Fruit fly (Drosophila melanogaster) whole organism, embryonic: ENCODE measurements around the gene Bmcp.

Experiments
- Awh ChIP-seq: fragments of 200-800 bp; sonication (Bioruptor generic); IDR thresholded peaks from 2 replicates; pipeline ENCODE4, ENCODE4 v1.3.6; 2022; ENCODE audit warnings: missing biosample characterization, missing genetic modification characterization
- Bteb2 ChIP-seq: fragments of 200-800 bp; sonication (Bioruptor generic); optimal IDR thresholded peaks from 2 replicates; lab custom pipeline; 2016; ENCODE audit warnings: missing biosample characterization, missing genetic modification characterization
- CG10654 ChIP-seq: fragments of 200-800 bp; sonication (Bioruptor generic); optimal IDR thresholded peaks from 2 replicates; lab custom pipeline; 2016; ENCODE audit warnings: missing biosample characterization, missing genetic modification characterization
- CG11085 ChIP-seq: fragments of 200-800 bp; sonication (Bioruptor generic); IDR thresholded peaks from 2 replicates; pipeline ENCODE4 v1.3.6; 2022; ENCODE audit warnings: missing biosample characterization, missing genetic modification characterization
- CG13296 ChIP-seq: fragments of 200-800 bp; sonication (Bioruptor generic); optimal IDR thresholded peaks from 3 replicates; lab custom pipeline; 2018; ENCODE audit warnings: missing biosample characterization, mild to moderate bottlenecking, missing genetic modification characterization
- CG17568 ChIP-seq: fragments of 200-800 bp; sonication (Bioruptor generic); optimal IDR thresholded peaks from 2 replicates; lab custom pipeline; 2018; ENCODE audit warnings: missing biosample characterization, mild to moderate bottlenecking, missing genetic modification characterization, moderate library complexity
- CG2889 ChIP-seq: fragments of 200-800 bp; sonication (Bioruptor generic); IDR thresholded peaks from 3 replicates; pipeline ENCODE4 v1.3.6; 2022; ENCODE audit warnings: missing biosample characterization, missing genetic modification characterization
- CG5245 ChIP-seq: fragments of 200-800 bp; sonication (Bioruptor generic); optimal IDR thresholded peaks from 3 replicates; lab custom pipeline; 2016; ENCODE audit warnings: missing biosample characterization, missing genetic modification characterization
- CG6791 ChIP-seq: fragments of 200-800 bp; sonication (Bioruptor generic); IDR thresholded peaks from 3 replicates; pipeline ENCODE4 v1.3.6; 2022; ENCODE audit warnings: missing biosample characterization, missing genetic modification characterization; ENCODE audit not compliant: partially characterized antibody
- CG7357 ChIP-seq: fragments of 200-800 bp; sonication (Bioruptor generic); IDR thresholded peaks from 3 replicates; pipeline ENCODE4 v1.3.6; 2022; ENCODE audit warnings: missing biosample characterization, missing genetic modification characterization
- CG7839 ChIP-seq: fragments of 200-800 bp; sonication (Bioruptor generic); optimal IDR thresholded peaks from 3 replicates; lab custom pipeline; 2018; ENCODE audit warnings: missing biosample characterization, mild to moderate bottlenecking, missing genetic modification characterization, moderate library complexity
- CG7928 ChIP-seq: fragments of 200-800 bp; sonication (Bioruptor generic); optimal IDR thresholded peaks from 2 replicates; lab custom pipeline; 2017; ENCODE audit warnings: missing biosample characterization, mild to moderate bottlenecking, missing genetic modification characterization
- CG9609 ChIP-seq: fragments of 200-800 bp; sonication (Bioruptor generic); optimal IDR thresholded peaks from 3 replicates; lab custom pipeline; 2016; ENCODE audit warnings: missing biosample characterization, missing genetic modification characterization
- CHES-1-like ChIP-seq: fragments of 200-800 bp; sonication (Bioruptor generic); optimal IDR thresholded peaks from 2 replicates; lab custom pipeline; 2016; ENCODE audit warnings: missing biosample characterization, missing genetic modification characterization
- D19A ChIP-seq: fragments of 200-800 bp; optimal IDR thresholded peaks from 3 replicates; lab custom pipeline; 2019; ENCODE audit warnings: missing biosample characterization, mild to moderate bottlenecking, missing genetic modification characterization, moderate library complexity
- Dip3 ChIP-seq: fragments of 200-800 bp; sonication (Bioruptor generic); optimal IDR thresholded peaks from 3 replicates; lab custom pipeline; 2016; ENCODE audit warnings: missing biosample characterization, missing genetic modification characterization
- Dll ChIP-seq: fragments of 200-800 bp; sonication (Bioruptor generic); IDR thresholded peaks from 4 replicates; pipeline ENCODE4 v1.3.6; 2022; ENCODE audit warnings: missing biosample characterization, missing genetic modification characterization; ENCODE audit not compliant: partially characterized antibody
- E2f1 ChIP-seq: fragments of 200-800 bp; sonication (Bioruptor generic); IDR thresholded peaks from 2 replicates; pipeline ENCODE4 v1.3.6; 2022; ENCODE audit warnings: missing biosample characterization, missing genetic modification characterization
- E2f2 ChIP-seq: fragments of 200-800 bp; sonication (Bioruptor generic); IDR thresholded peaks from 2 replicates; pipeline ENCODE4 v1.3.6; 2022; ENCODE audit warnings: missing biosample characterization, missing genetic modification characterization
- ERR ChIP-seq: fragments of 200-800 bp; sonication (Bioruptor generic); optimal IDR thresholded peaks from 2 replicates; lab custom pipeline; 2016; ENCODE audit warnings: missing biosample characterization, missing genetic modification characterization
- Ets65A ChIP-seq: fragments of 200-800 bp; sonication (Bioruptor generic); peaks from one replicate; lab custom pipeline; 2016; ENCODE audit warnings: missing biosample characterization, missing genetic modification characterization
- Hmr ChIP-seq: fragments of 200-800 bp; sonication (Bioruptor generic); optimal IDR thresholded peaks from 3 replicates; lab custom pipeline; 2017; ENCODE audit warnings: mild to moderate bottlenecking, missing biosample characterization, missing genetic modification reagents, missing genetic modification characterization
- Hr39 ChIP-seq: fragments of >200 bp; optimal IDR thresholded peaks from 2 replicates; lab custom pipeline; 2017
- Kr ChIP-seq: fragments of 200-800 bp; sonication (Bioruptor generic); optimal IDR thresholded peaks from 2 replicates; lab custom pipeline; 2017; ENCODE audit warnings: missing biosample characterization, mild to moderate bottlenecking, missing genetic modification characterization
- Lim3 ChIP-seq: fragments of 200-800 bp; sonication (Bioruptor generic); IDR thresholded peaks from 2 replicates; pipeline ENCODE4 v1.3.6; 2022; ENCODE audit warnings: missing biosample characterization, missing genetic modification characterization
- Max ChIP-seq: fragments of 200-800 bp; sonication (Bioruptor generic); optimal IDR thresholded peaks from 2 replicates; lab custom pipeline; 2016; ENCODE audit warnings: missing biosample characterization, mild to moderate bottlenecking, missing genetic modification characterization
- Mrtf ChIP-seq: fragments of 200-800 bp; sonication (Bioruptor generic); IDR thresholded peaks from 3 replicates; pipeline ENCODE4 v1.3.6; 2022; ENCODE audit warnings: missing biosample characterization, missing genetic modification characterization
- NC2α ChIP-seq: fragments of 200-800 bp; sonication (Bioruptor generic); optimal IDR thresholded peaks from 2 replicates; lab custom pipeline; 2016; ENCODE audit warnings: missing biosample characterization, missing genetic modification characterization
- Nf-YA ChIP-seq: fragments of 200-800 bp; sonication (Bioruptor generic); IDR thresholded peaks from 2 replicates; pipeline ENCODE4 v1.3.6; 2022; ENCODE audit warnings: missing biosample characterization, missing genetic modification characterization
- Oli ChIP-seq: fragments of 200-800 bp; sonication (Bioruptor generic); optimal IDR thresholded peaks from 2 replicates; lab custom pipeline; 2018; ENCODE audit warnings: missing biosample characterization, mild to moderate bottlenecking, missing genetic modification characterization, moderate library complexity
- Pdp1 ChIP-seq, 2 experiments: fragments of 200-800 bp; sonication (Bioruptor generic); optimal IDR thresholded peaks; 3 replicates each; lab custom pipeline; 2016; ENCODE audit warnings: missing biosample characterization in 2 of 2, missing genetic modification characterization in 2 of 2, mild to moderate bottlenecking in 1 of 2, moderate library complexity in 1 of 2
- Ptx1 ChIP-seq: fragments of 200-800 bp; sonication (Bioruptor generic); IDR thresholded peaks from 2 replicates; pipeline ENCODE4 v1.3.6; 2022; ENCODE audit warnings: missing biosample characterization, missing genetic modification characterization
- Rx ChIP-seq: fragments of 200-800 bp; sonication (Bioruptor generic); IDR thresholded peaks from 2 replicates; pipeline ENCODE4 v1.3.6; 2022; ENCODE audit warnings: missing biosample characterization, missing genetic modification characterization
- Sry-δ ChIP-seq: fragments of 200-800 bp; sonication (Bioruptor generic); optimal IDR thresholded peaks from 2 replicates; lab custom pipeline; 2016; ENCODE audit warnings: missing biosample characterization, missing genetic modification characterization
- Stat92E ChIP-seq, 3 experiments: fragments of >200 bp in 2 of 3; fragments of 200-800 bp in 1 of 3; sonication (Bioruptor generic) in 1 of 3; optimal IDR thresholded peaks; 2 replicates each; lab custom pipeline; 2017 to 2019; ENCODE audit warnings: missing biosample characterization in 3 of 3, missing genetic modification characterization in 3 of 3, mild to moderate bottlenecking in 1 of 3, moderate library complexity in 1 of 3
- bab2 ChIP-seq: fragments of 200-800 bp; sonication (Bioruptor generic); optimal IDR thresholded peaks from 2 replicates; lab custom pipeline; 2016; ENCODE audit warnings: missing biosample characterization, missing genetic modification characterization
- da ChIP-seq: fragments of 200-800 bp; sonication (Bioruptor generic); optimal IDR thresholded peaks from 2 replicates; lab custom pipeline; 2016; ENCODE audit warnings: missing biosample characterization, missing genetic modification characterization
- dati ChIP-seq: fragments of 200-800 bp; sonication (Bioruptor generic); IDR thresholded peaks from 2 replicates; pipeline ENCODE4 v1.3.6; 2022; ENCODE audit warnings: missing biosample characterization, missing genetic modification characterization
- gcm ChIP-seq: fragments of 200-800 bp; sonication (Bioruptor generic); optimal IDR thresholded peaks from 2 replicates; lab custom pipeline; 2019; ENCODE audit warnings: missing biosample characterization, mild to moderate bottlenecking, missing genetic modification characterization, moderate library complexity
- gem ChIP-seq: fragments of 200-800 bp; sonication (Bioruptor generic); optimal IDR thresholded peaks from 2 replicates; lab custom pipeline; 2019; ENCODE audit warnings: missing biosample characterization, mild to moderate bottlenecking, missing genetic modification characterization, moderate library complexity
- gsb ChIP-seq: fragments of 200-800 bp; sonication (Bioruptor generic); IDR thresholded peaks from 2 replicates; pipeline ENCODE4 v1.3.6; 2022; ENCODE audit warnings: missing biosample characterization, missing genetic modification characterization
- inv ChIP-seq: fragments of 200-800 bp; sonication (Bioruptor generic); IDR thresholded peaks from 2 replicates; pipeline ENCODE4 v1.3.6; 2022; ENCODE audit warnings: missing biosample characterization, missing genetic modification characterization; ENCODE audit not compliant: partially characterized antibody
- lbe ChIP-seq: fragments of 200-800 bp; sonication (Bioruptor generic); optimal IDR thresholded peaks from 2 replicates; lab custom pipeline; 2016; ENCODE audit warnings: missing biosample characterization, mild to moderate bottlenecking, missing genetic modification characterization
- pb ChIP-seq: fragments of 200-800 bp; sonication (Bioruptor generic); optimal IDR thresholded peaks from 3 replicates; lab custom pipeline; 2016; ENCODE audit warnings: missing biosample characterization, missing genetic modification characterization
- sens-2 ChIP-seq: fragments of 200-800 bp; sonication (Bioruptor generic); IDR thresholded peaks from 2 replicates; pipeline ENCODE4 v1.3.6; 2022; ENCODE audit warnings: missing biosample characterization, missing genetic modification characterization
- seq ChIP-seq: fragments of 200-800 bp; sonication (Bioruptor generic); IDR thresholded peaks from 2 replicates; pipeline ENCODE4 v1.3.6; 2022; ENCODE audit warnings: missing biosample characterization, missing genetic modification characterization
- ssp ChIP-seq: fragments of 200-800 bp; sonication (Bioruptor generic); IDR thresholded peaks from 2 replicates; pipeline ENCODE4 v1.3.6; 2022; ENCODE audit warnings: missing biosample characterization, missing genetic modification characterization
- tap ChIP-seq: fragments of 200-800 bp; optimal IDR thresholded peaks from 3 replicates; lab custom pipeline; 2019; ENCODE audit warnings: missing biosample characterization, mild to moderate bottlenecking, missing genetic modification characterization, moderate library complexity
- wdn ChIP-seq: fragments of 200-800 bp; sonication (Bioruptor generic); IDR thresholded peaks from 2 replicates; pipeline ENCODE4 v1.3.6; 2022; ENCODE audit warnings: missing biosample characterization, missing genetic modification characterization
- yki ChIP-seq: fragments of >200 bp; optimal IDR thresholded peaks from 3 replicates; lab custom pipeline; 2018

Gene Bmcp

DNA sequence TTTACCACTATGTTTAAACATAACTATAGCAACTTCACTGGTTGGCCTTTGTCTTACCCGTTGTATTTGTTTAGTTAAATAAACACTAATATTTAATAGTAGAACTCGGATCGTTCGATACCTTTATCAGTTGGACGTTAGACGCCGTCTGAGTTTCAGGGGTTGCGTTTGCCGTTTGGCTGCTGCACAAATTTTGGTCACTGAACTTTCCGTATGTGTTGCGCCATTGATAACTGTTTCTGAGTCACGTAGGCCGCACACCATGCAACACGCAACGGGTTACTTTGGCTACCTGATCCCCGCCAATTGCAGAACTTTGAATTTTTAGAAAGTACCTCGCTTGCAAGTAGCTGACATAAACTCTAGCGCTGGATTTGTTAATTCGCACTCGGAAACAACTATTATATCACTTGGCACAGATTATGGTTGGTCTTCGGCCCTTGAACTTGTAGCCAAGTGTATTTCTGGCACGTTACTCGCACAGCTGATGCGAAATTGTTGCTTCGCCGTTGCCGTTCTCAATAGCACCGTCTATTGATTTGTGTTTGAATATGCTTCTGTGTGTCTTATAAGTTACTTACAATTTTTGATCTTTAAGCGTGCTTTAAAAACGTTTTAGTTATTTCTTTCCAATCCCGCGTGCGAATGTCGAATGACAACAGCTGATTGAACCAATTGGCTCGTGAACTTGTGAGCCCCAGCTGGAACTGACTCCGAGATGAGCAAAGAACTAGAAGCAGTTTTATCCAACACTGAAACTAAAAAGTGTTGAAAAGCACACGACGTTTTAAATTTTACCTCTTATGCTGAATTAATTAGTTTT, 24.2 kb upstream of the Bmcp start, which contains the start of gene Dph1 (continued):
- TF ChIP-seq Bteb2 (GFP tag; lab: Kevin White, UChicago) (peak; percentile 53), Rx (peak; percentile 84), ssp (GFP tag; lab: Robert Waterston, UW) (peak; percentile 55; the same call in 1 of the 2 replicates), E2f1 (GFP tag; lab: Robert Waterston, UW) (peak; percentile 85; the same call in 1 of the 2 replicates), CG10654 (GFP tag; lab: Kevin White, UChicago) (peak; percentile 77), Ptx1 (GFP tag; lab: Robert Waterston, UW) (no peak; the same call in 1 of the 2 replicates), Awh (GFP tag; lab: Robert Waterston, UW) (peak; percentile 85), CG11085 (GFP tag; lab: Robert Waterston, UW) (no peak; the same call in 1 of the 2 replicates), ERR (GFP tag; lab: Kevin White, UChicago) (peak; percentile 65), CG17568 (peak; percentile 68), Hr39 (lab: Kevin White, UChicago) (no peak), Hmr (GFP tag; lab: Kevin White, UChicago) (peak; percentile 84), Sry-δ (GFP tag; lab: Kevin White, UChicago) (peak; percentile 23), lbe (GFP tag; lab: Kevin White, UChicago) (peak; percentile 74), D19A (peak; percentile 76), Kr (peak; percentile 80), yki (lab: Kevin White, UChicago) (no peak), CG7928 (GFP tag; lab: Kevin White, UChicago) (peak; percentile 14), seq (GFP tag; lab: Robert Waterston, UW) (peak; percentile 80), Oli (peak; percentile 86), CG7357 (GFP tag; lab: Robert Waterston, UW) (peak; percentile 76; the same call in 1 of the 3 replicates), da (GFP tag; lab: Kevin White, UChicago) (peak; percentile 54), Nf-YA (GFP tag; lab: Robert Waterston, UW) (peak; percentile 61), CG2889 (GFP tag; lab: Robert Waterston, UW) (peak; percentile 97), bab2 (GFP tag; lab: Kevin White, UChicago) (peak; percentile 93), gcm (GFP tag; lab: Kevin White, UChicago) (peak; percentile 82), Max (GFP tag; lab: Kevin White, UChicago) (peak; percentile 46), tap (peak; percentile 82), inv (peak; percentile 31; the same call in 1 of the 2 replicates), dati (GFP tag; lab: Robert Waterston, UW) (peak; percentile 57; the same call in 1 of the 2 replicates), gsb (GFP tag; lab: Robert Waterston, UW) (peak; percentile 34; the same call in 1 of the 2 replicates), E2f2 (GFP tag; lab: Robert Waterston, UW) (peak; percentile 91), Lim3 (no peak), Pdp1 (GFP tag; optimal IDR thresholded peaks at IDR 0.05; lab: Kevin White, UChicago) (peak; percentile 75 to 96), sens-2 (GFP tag; lab: Robert Waterston, UW) (no peak; the same call in 1 of the 2 replicates), gem (peak; percentile 87), CG9609 (peak; percentile 83), Dip3 (GFP tag; lab: Kevin White, UChicago) (peak; percentile 77), CG6791 (GFP tag; lab: Robert Waterston, UW) (no peak), CG5245 (GFP tag; lab: Kevin White, UChicago) (peak; percentile 55), NC2α (GFP tag; lab: Kevin White, UChicago) (peak; percentile 79), Ets65A (GFP tag; lab: Kevin White, UChicago) (peak; percentile 97), CG13296 (peak; percentile 70), Mrtf (GFP tag; lab: Robert Waterston, UW) (peak; percentile 87; the same call in 2 of the 3 replicates), wdn (GFP tag; lab: Robert Waterston, UW) (peak; percentile 69), Stat92E (GFP tag; optimal IDR thresholded peaks at IDR 0.05; lab: Kevin White, UChicago) (peak in 1 of 3 experiments; percentile 92), pb (GFP tag; lab: Kevin White, UChicago) (peak; percentile 85), Dll (peak; percentile 64; the same call in 3 of the 4 replicates), CHES-1-like (GFP tag; lab: Kevin White, UChicago) (peak; percentile 79), CG7839 (peak; percentile 88)
